Worm (Caenorhabditis elegans): ENCODE data around the gene him-10.

- TF ChIP-seq ztf-29 (GFP tag; IDR thresholded peaks at IDR 0.05) = no peak
- no peak for TF ChIP-seq flt-1 (GFP tag; IDR thresholded peaks at IDR 0.05)
Observed at ce11 chrIII:5785273-5785929, 17.7 kb upstream of the him-10 start, which contains the start of gene Y37B11A.3.
